Fruit fly (Drosophila melanogaster): Measurements from ENCODE around the gene Cyp6d5.

Cyp6d5 gene

dm6 chr3R:14056320-14057053 lies 27.5 kb downstream of the Cyp6d5 start, which contains the start of gene foxo (continued):
- peak; percentile 92 for TF ChIP-seq CG10147 (GFP tag; optimal IDR thresholded peaks at IDR 0.05)
- peak; percentile 31; the same call in 1 of the 3 replicates for TF ChIP-seq CG14050 (GFP tag; IDR thresholded peaks at IDR 0.05)
- TF ChIP-seq CG18619 (GFP tag; optimal IDR thresholded peaks at IDR 0.05) = peak; percentile 90
- TF ChIP-seq CG30431 (GFP tag; optimal IDR thresholded peaks at IDR 0.05) = peak; percentile 31
- TF ChIP-seq Fer3 (tag; optimal IDR thresholded peaks at IDR 0.05) = peak; percentile 83
- peak; percentile 75 for TF ChIP-seq CG11695 (GFP tag; IDR thresholded peaks at IDR 0.05)
- TF ChIP-seq Pdp1 (GFP tag; optimal IDR thresholded peaks at IDR 0.05) = peak; percentile 14 to 40
- no peak for TF ChIP-seq pho (GFP tag; optimal IDR thresholded peaks at IDR 0.05)
- TF ChIP-seq fd102C (GFP tag; optimal IDR thresholded peaks at IDR 0.05) = no peak
- TF ChIP-seq Dbx (GFP tag; IDR thresholded peaks at IDR 0.05) = no peak; the same call in 1 of the 3 replicates
- TF ChIP-seq pan (optimal IDR thresholded peaks at IDR 0.05) = no peak
- peak in 1 of 2 experiments; percentile 55 for TF ChIP-seq pan (GFP tag; optimal IDR thresholded peaks at IDR 0.05 in 1 of 2, IDR thresholded peaks at IDR 0.05 in 1 of 2)
- no peak for TF ChIP-seq gsb (GFP tag; IDR thresholded peaks at IDR 0.05)
- no peak for TF ChIP-seq fru (optimal IDR thresholded peaks at IDR 0.05)
- TF ChIP-seq HHEX (GFP tag; optimal IDR thresholded peaks at IDR 0.05) = peak; percentile 89
- peak in 1 of 2 experiments; percentile 94 for TF ChIP-seq Hr51 (GFP tag; optimal IDR thresholded peaks at IDR 0.05)
- TF ChIP-seq bowl (GFP tag; IDR thresholded peaks at IDR 0.05) = no peak
- peak; percentile 92 for TF ChIP-seq CG3281 (GFP tag; optimal IDR thresholded peaks at IDR 0.05)
- TF ChIP-seq Ravus (GFP tag; IDR thresholded peaks at IDR 0.05) = no peak; the same call in 1 of the 2 replicates
- peak; percentile 75 for TF ChIP-seq CG9817 (tag; optimal IDR thresholded peaks at IDR 0.05)
- TF ChIP-seq croc (GFP tag; conservative IDR thresholded peaks at IDR 0.05) = peak; percentile 46; the same call in 2 of the 3 replicates
- TF ChIP-seq h (optimal IDR thresholded peaks at IDR 0.05) = no peak
- TF ChIP-seq mam (GFP tag; optimal IDR thresholded peaks at IDR 0.05) = peak; percentile 43
- peak; percentile 74 for TF ChIP-seq dm (GFP tag; optimal IDR thresholded peaks at IDR 0.05)
- no peak for TF ChIP-seq CG3995 (GFP tag; optimal IDR thresholded peaks at IDR 0.05)
- peak; percentile 44 for TF ChIP-seq fu2 (GFP tag; optimal IDR thresholded peaks at IDR 0.05)
- no peak for TF ChIP-seq NFAT (GFP tag; IDR thresholded peaks at IDR 0.05)
- TF ChIP-seq phol (tag; optimal IDR thresholded peaks at IDR 0.05) = peak; percentile 89
- peak; percentile 32 for TF ChIP-seq CG10431 (GFP tag; optimal IDR thresholded peaks at IDR 0.05)
- TF ChIP-seq ham (GFP tag; IDR thresholded peaks at IDR 0.05) = no peak
- TF ChIP-seq Sox102F (GFP tag; optimal IDR thresholded peaks at IDR 0.05) = peak; percentile 82
- TF ChIP-seq Nf-YB (GFP tag; optimal IDR thresholded peaks at IDR 0.05) = peak; percentile 71
- TF ChIP-seq otp (GFP tag; IDR thresholded peaks at IDR 0.05) = no peak
- peak; percentile 35 for TF ChIP-seq HmgD (GFP tag; optimal IDR thresholded peaks at IDR 0.05)
- TF ChIP-seq wdn (GFP tag; IDR thresholded peaks at IDR 0.05) = no peak
- TF ChIP-seq Nf-YA (GFP tag; IDR thresholded peaks at IDR 0.05) = no peak
- TF ChIP-seq Sry-β (GFP tag; optimal IDR thresholded peaks at IDR 0.05) = peak; percentile 43
- TF ChIP-seq CG6272 (GFP tag; IDR thresholded peaks at IDR 0.05) = no peak
- TF ChIP-seq Bteb2 (GFP tag; optimal IDR thresholded peaks at IDR 0.05) = no peak
- TF ChIP-seq ems (GFP tag; optimal IDR thresholded peaks at IDR 0.05) = no peak
- TF ChIP-seq trem (tag; optimal IDR thresholded peaks at IDR 0.05) = peak; percentile 60
- TF ChIP-seq CG1024 (GFP tag; IDR thresholded peaks at IDR 0.05) = no peak
- peak; percentile 82 for TF ChIP-seq Med (GFP tag)
- TF ChIP-seq CG3726 (GFP tag; IDR thresholded peaks at IDR 0.05) = no peak
- TF ChIP-seq CHES-1-like (GFP tag; optimal IDR thresholded peaks at IDR 0.05) = peak; percentile 7
- 0 out of 2 replicates have a peak, but pooled peaks have one; percentile 42 for TF ChIP-seq CG5953 (GFP tag; IDR thresholded peaks at IDR 0.05)
- TF ChIP-seq Atf-2 (GFP tag; optimal IDR thresholded peaks at IDR 0.05) = no peak
- TF ChIP-seq p53 (GFP tag; optimal IDR thresholded peaks at IDR 0.05) = no peak
- no peak for TF ChIP-seq tup (GFP tag; optimal IDR thresholded peaks at IDR 0.05)
- TF ChIP-seq Awh (GFP tag; IDR thresholded peaks at IDR 0.05) = no peak; the same call in 1 of the 2 replicates
- peak; percentile 71 for TF ChIP-seq sug (tag; optimal IDR thresholded peaks at IDR 0.05)

All from whole organism, embryonic.